Worm (Caenorhabditis elegans) whole organism, L4 larva: ENCODE results near the gene W09C2.9.

Experiments used
- D1046.2 ChIP-seq: fragments of 200-800 bp; sonication (Bioruptor generic); IDR thresholded peaks from 2 replicates; pipeline ENCODE4 v1.3.6; 2022; ENCODE audit warnings: missing genetic modification characterization, missing compliant biosample characterization
- F44E2.7 ChIP-seq: fragments of 200-800 bp; sonication (Bioruptor generic); IDR thresholded peaks from 2 replicates; pipeline ENCODE4 v2.1.2; 2022; ENCODE audit warnings: missing genetic modification characterization, missing compliant biosample characterization
- F49E8.2 ChIP-seq: sonication (generic microtip); optimal IDR thresholded peaks from 2 replicates; lab custom pipeline; 2016; ENCODE audit warnings: missing compliant biosample characterization, mild to moderate bottlenecking, missing genetic modification characterization, borderline replicate concordance
- R02D3.7 ChIP-seq: fragments of 150-350 bp; sonication (generic microtip); optimal IDR thresholded peaks from 3 replicates; lab custom pipeline; 2014; ENCODE audit warnings: missing biosample characterization, missing genetic modification characterization
- T20F7.1 ChIP-seq: fragments of 200-800 bp; sonication (Bioruptor generic); optimal IDR thresholded peaks from 2 replicates; lab custom pipeline; 2018; ENCODE audit warnings: mild to moderate bottlenecking, missing genetic modification characterization, missing compliant biosample characterization
- ZK337.2 ChIP-seq: fragments of 200-800 bp; sonication (Bioruptor generic); IDR thresholded peaks from 2 replicates; pipeline ENCODE4 v1.3.6; 2022; ENCODE audit warnings: missing genetic modification reagents, missing genetic modification characterization, missing compliant biosample characterization
- aly-2 ChIP-seq: sonication (generic microtip); optimal IDR thresholded peaks from 2 replicates; lab custom pipeline; 2018; ENCODE audit warnings: missing biosample characterization, missing genetic modification characterization
- ama-1 ChIP-seq: fragments of 150-350 bp; optimal IDR thresholded peaks from 2 replicates; lab custom pipeline; 2014; ENCODE audit warnings: inconsistent platforms, mixed read lengths
- ceh-28 ChIP-seq: fragments of 150-350 bp; optimal IDR thresholded peaks from 2 replicates; lab custom pipeline; 2014; ENCODE audit warnings: missing biosample characterization, missing genetic modification reagents, missing genetic modification characterization
- ceh-32 ChIP-seq: sonication (generic microtip); optimal IDR thresholded peaks from 2 replicates; lab custom pipeline; 2016; ENCODE audit warnings: mild to moderate bottlenecking, missing genetic modification characterization, missing compliant biosample characterization; ENCODE audit not compliant: poor library complexity
- ceh-62 ChIP-seq: sonication (generic microtip); optimal IDR thresholded peaks from 2 replicates; lab custom pipeline; 2017; ENCODE audit warnings: missing biosample characterization, missing genetic modification characterization
- cey-2 ChIP-seq: sonication (generic microtip); optimal IDR thresholded peaks from 3 replicates; lab custom pipeline; 2017; ENCODE audit warnings: missing genetic modification characterization, mild to moderate bottlenecking, missing compliant biosample characterization, antibody characterized with exemption, borderline replicate concordance; ENCODE audit not compliant: insufficient read depth
- dpl-1 ChIP-seq: fragments of 150-350 bp; optimal IDR thresholded peaks from 2 replicates; lab custom pipeline; 2014; ENCODE audit warnings: missing biosample characterization, missing genetic modification reagents, missing genetic modification characterization
- duxl-1 ChIP-seq: sonication (generic microtip); optimal IDR thresholded peaks from 2 replicates; lab custom pipeline; 2016; ENCODE audit warnings: mild to moderate bottlenecking, missing genetic modification characterization, moderate library complexity, missing compliant biosample characterization; ENCODE audit not compliant: poor library complexity
- egl-27 ChIP-seq: sonication (generic microtip); optimal IDR thresholded peaks from 3 replicates; lab custom pipeline; 2017; ENCODE audit warnings: missing biosample characterization, missing genetic modification reagents, missing genetic modification characterization
- gei-8 ChIP-seq: fragments of 200-800 bp; sonication (Bioruptor generic); optimal IDR thresholded peaks from 2 replicates; lab custom pipeline; 2018; ENCODE audit warnings: mild to moderate bottlenecking, missing genetic modification characterization, missing compliant biosample characterization
- hlh-11 ChIP-seq: fragments of 200-800 bp; sonication (Bioruptor generic); optimal IDR thresholded peaks from 2 replicates; lab custom pipeline; 2018; ENCODE audit warnings: mild to moderate bottlenecking, missing genetic modification characterization, missing compliant biosample characterization
- hlh-30 ChIP-seq: sonication (generic microtip); optimal IDR thresholded peaks from 2 replicates; lab custom pipeline; 2017; ENCODE audit warnings: antibody characterized with exemption, mild to moderate bottlenecking, missing genetic modification characterization, missing compliant biosample characterization; ENCODE audit not compliant: insufficient read depth
- hmg-1.1 ChIP-seq: fragments of 200-800 bp; sonication (Bioruptor generic); IDR thresholded peaks from 2 replicates; pipeline ENCODE4 v1.3.6; 2022; ENCODE audit warnings: missing genetic modification reagents, missing genetic modification characterization, missing compliant biosample characterization
- lin-13 ChIP-seq: fragments of 150-350 bp; optimal IDR thresholded peaks from 2 replicates; lab custom pipeline; 2014; ENCODE audit warnings: missing biosample characterization, missing genetic modification reagents, missing genetic modification characterization
- lin-38 ChIP-seq: fragments of 200-800 bp; sonication (Bioruptor generic); IDR thresholded peaks from 2 replicates; pipeline ENCODE4 v1.3.6; 2022; ENCODE audit warnings: missing genetic modification reagents, missing genetic modification characterization, missing compliant biosample characterization
- lir-3 ChIP-seq: sonication (generic microtip); optimal IDR thresholded peaks from 2 replicates; lab custom pipeline; 2016; ENCODE audit warnings: mild to moderate bottlenecking, missing genetic modification characterization, missing compliant biosample characterization
- madf-5 ChIP-seq, 2 experiments: fragments of 200-800 bp; sonication (Bioruptor generic); IDR thresholded peaks; 2 replicates each; pipeline ENCODE4 v1.3.6; 2022; ENCODE audit warnings: missing compliant biosample characterization in 2 of 2, missing genetic modification characterization in 2 of 2
- madf-9 ChIP-seq: fragments of 200-800 bp; sonication (Bioruptor generic); conservative IDR thresholded peaks from 2 replicates; pipeline ENCODE4 v1.3.6; 2022; ENCODE audit warnings: missing genetic modification reagents, missing genetic modification characterization, missing compliant biosample characterization
- mdl-1 ChIP-seq, 2 experiments: fragments of 150-350 bp in 1 of 2; sonication (generic microtip) in 1 of 2; optimal IDR thresholded peaks; 2 replicates each; lab custom pipeline; 2014 to 2017; ENCODE audit warnings: missing biosample characterization in 2 of 2, missing genetic modification characterization in 2 of 2
- mxl-2 ChIP-seq: fragments of 200-800 bp; sonication (Bioruptor generic); conservative IDR thresholded peaks from 2 replicates; pipeline ENCODE4 v1.3.6; 2022; ENCODE audit warnings: missing genetic modification reagents, missing genetic modification characterization, missing compliant biosample characterization
- nhr-25 ChIP-seq: sonication (generic microtip); optimal IDR thresholded peaks from 2 replicates; lab custom pipeline; 2017; ENCODE audit warnings: missing genetic modification characterization, mild to moderate bottlenecking, missing compliant biosample characterization, antibody characterized with exemption, moderate library complexity, borderline replicate concordance; ENCODE audit not compliant: insufficient read depth
- nhr-48 ChIP-seq: sonication (generic microtip); optimal IDR thresholded peaks from 2 replicates; lab custom pipeline; 2016; ENCODE audit warnings: mild to moderate bottlenecking, missing genetic modification characterization, missing compliant biosample characterization
- nhr-77 ChIP-seq: fragments of 150-350 bp; optimal IDR thresholded peaks from 2 replicates; lab custom pipeline; 2014; ENCODE audit warnings: missing biosample characterization, missing genetic modification characterization
- saeg-2 ChIP-seq: fragments of 200-800 bp; sonication (Bioruptor generic); IDR thresholded peaks from 2 replicates; pipeline ENCODE4 v1.3.6; 2022; ENCODE audit warnings: missing genetic modification reagents, missing genetic modification characterization, missing compliant biosample characterization
- sdz-12 ChIP-seq: fragments of 200-800 bp; sonication (Bioruptor generic); optimal IDR thresholded peaks from 2 replicates; lab custom pipeline; 2018; ENCODE audit warnings: mild to moderate bottlenecking, missing genetic modification characterization, missing compliant biosample characterization
- set-16 ChIP-seq: fragments of 200-800 bp; sonication (Bioruptor generic); IDR thresholded peaks from 2 replicates; pipeline ENCODE4 v1.3.6; 2022; ENCODE audit warnings: missing genetic modification reagents, missing genetic modification characterization, missing compliant biosample characterization
- skn-1 ChIP-seq: fragments of 150-350 bp; optimal IDR thresholded peaks from 2 replicates; lab custom pipeline; 2014; ENCODE audit warnings: missing biosample characterization, missing genetic modification characterization
- snpc-1.2 ChIP-seq: fragments of 200-800 bp; sonication (Bioruptor generic); IDR thresholded peaks from 2 replicates; pipeline ENCODE4 v1.3.6; 2022; ENCODE audit warnings: missing genetic modification reagents, missing genetic modification characterization, missing compliant biosample characterization
- spr-3 ChIP-seq: fragments of 200-800 bp; sonication (Bioruptor generic); optimal IDR thresholded peaks from 2 replicates; lab custom pipeline; 2018; ENCODE audit warnings: mild to moderate bottlenecking, missing genetic modification characterization, missing compliant biosample characterization
- tra-1 ChIP-seq: fragments of 200-800 bp; sonication (Bioruptor generic); IDR thresholded peaks from 2 replicates; pipeline ENCODE4 v1.3.6; 2022; ENCODE audit warnings: missing genetic modification reagents, missing genetic modification characterization, missing compliant biosample characterization
- zag-1 ChIP-seq: fragments of 150-350 bp; optimal IDR thresholded peaks from 2 replicates; lab custom pipeline; 2014; ENCODE audit warnings: missing biosample characterization, missing genetic modification characterization
- zfp-2 ChIP-seq: sonication (generic microtip); optimal IDR thresholded peaks from 2 replicates; lab custom pipeline; 2016; ENCODE audit warnings: mild to moderate bottlenecking, missing genetic modification characterization, missing compliant biosample characterization
- zfp-3 ChIP-seq: fragments of 200-800 bp; sonication (Bioruptor generic); conservative IDR thresholded peaks from 2 replicates; pipeline ENCODE4 v1.3.6; 2022; ENCODE audit warnings: missing genetic modification reagents, missing genetic modification characterization, missing compliant biosample characterization
- zip-11 ChIP-seq: fragments of 200-800 bp; sonication (Bioruptor generic); IDR thresholded peaks from 2 replicates; pipeline ENCODE4 v1.3.6; 2022; ENCODE audit warnings: missing genetic modification characterization, missing compliant biosample characterization
- ztf-7 ChIP-seq: fragments of 150-350 bp; optimal IDR thresholded peaks from 2 replicates; lab custom pipeline; 2014; ENCODE audit warnings: missing biosample characterization, missing genetic modification characterization

Gene W09C2.9

ce11 chrIV:9651234-9651633, 28.1 kb upstream of the W09C2.9 start, which contains the start of gene chca-1 (continued):
- TF ChIP-seq F44E2.7 (GFP tag; lab: Robert Waterston, UW) (no peak), lin-13 (GFP tag; lab: Kevin White, UChicago) (no peak), cey-2 (tag; lab: Kevin White, UChicago) (no peak), zag-1 (tag; lab: Kevin White, UChicago) (no peak), ceh-32 (tag; lab: Kevin White, UChicago) (no peak), aly-2 (tag; lab: Kevin White, UChicago) (no peak), duxl-1 (tag; lab: Kevin White, UChicago) (no peak), lin-38 (GFP tag; lab: Robert Waterston, UW) (no peak), ceh-62 (tag; lab: Kevin White, UChicago) (no peak), tra-1 (GFP tag; lab: Robert Waterston, UW) (no peak), gei-8 (GFP tag; lab: Kevin White, UChicago) (no peak), mdl-1 (tag; optimal IDR thresholded peaks at IDR 0.05; lab: Kevin White, UChicago) (peak in 1 of 2 experiments; percentile 16), ama-1 (lab: Kevin White, UChicago) (no peak), madf-9 (GFP tag; lab: Robert Waterston, UW) (no peak), D1046.2 (GFP tag; lab: Robert Waterston, UW) (no peak), saeg-2 (GFP tag; lab: Robert Waterston, UW) (no peak), hlh-30 (tag; lab: Kevin White, UChicago) (peak; percentile 14), nhr-25 (tag; lab: Kevin White, UChicago) (no peak), F49E8.2 (no peak), egl-27 (no peak), R02D3.7 (no peak), zfp-3 (GFP tag; lab: Robert Waterston, UW) (no peak), zfp-2 (tag; lab: Kevin White, UChicago) (no peak), mxl-2 (GFP tag; lab: Robert Waterston, UW) (no peak), dpl-1 (no peak), ztf-7 (peak; percentile 70), T20F7.1 (GFP tag; lab: Kevin White, UChicago) (peak; percentile 14), nhr-77 (tag; lab: Kevin White, UChicago) (no peak), set-16 (no peak), sdz-12 (GFP tag; lab: Kevin White, UChicago) (no peak), hlh-11 (peak; percentile 75), ZK337.2 (GFP tag; lab: Robert Waterston, UW) (no peak), nhr-48 (peak; percentile 77), snpc-1.2 (no peak)

ce11 chrIV:9648682-9649081, 25.5 kb upstream of the W09C2.9 start, which contains the start of gene srm-3:
srm-3 (plus strand) TSS chrIV:9648982.
- no peak for TF ChIP-seq madf-5 (GFP tag; IDR thresholded peaks at IDR 0.05; lab: Robert Waterston, UW)
- TF ChIP-seq D1046.2 (GFP tag; lab: Robert Waterston, UW) = no peak
- TF ChIP-seq hmg-1.1 (GFP tag; lab: Robert Waterston, UW) = no peak
- TF ChIP-seq zip-11 = no peak
- no peak for TF ChIP-seq ceh-28 (tag; lab: Kevin White, UChicago)
- TF ChIP-seq spr-3 (GFP tag; lab: Kevin White, UChicago) = no peak
- no peak for TF ChIP-seq skn-1 (tag; lab: Kevin White, UChicago)
- no peak for TF ChIP-seq lir-3
